Worm (Caenorhabditis elegans) whole organism, L2 larva: ENCODE data around the gene ppk-2.

Experiments used
- elt-1 ChIP-seq: fragments of 150-350 bp; optimal IDR thresholded peaks from 2 replicates; lab custom pipeline; 2014; ENCODE audit warnings: missing biosample characterization, missing genetic modification characterization
- lin-39 ChIP-seq: fragments of 150-350 bp; optimal IDR thresholded peaks from 2 replicates; lab custom pipeline; 2014; ENCODE audit warnings: missing biosample characterization, missing genetic modification reagents, missing genetic modification characterization
- skn-1 ChIP-seq: sonication (generic microtip); optimal IDR thresholded peaks from 2 replicates; lab custom pipeline; 2017; ENCODE audit warnings: missing biosample characterization, missing genetic modification characterization
- snpc-4 ChIP-seq: fragments of 150-350 bp; optimal IDR thresholded peaks from 2 replicates; lab custom pipeline; 2014; ENCODE audit warnings: missing biosample characterization, missing genetic modification characterization
- unc-39 ChIP-seq: fragments of 150-350 bp; optimal IDR thresholded peaks from 2 replicates; lab custom pipeline; 2014; ENCODE audit warnings: missing biosample characterization, missing genetic modification characterization
- unc-55 ChIP-seq: fragments of 150-350 bp; sonication (generic microtip); optimal IDR thresholded peaks from 3 replicates; lab custom pipeline; 2014; ENCODE audit warnings: missing biosample characterization, missing genetic modification reagents, missing genetic modification characterization
- zag-1 ChIP-seq: fragments of 150-350 bp; optimal IDR thresholded peaks from 2 replicates; lab custom pipeline; 2014; ENCODE audit warnings: missing biosample characterization, missing genetic modification characterization
- ztf-11 ChIP-seq: sonication (generic microtip); optimal IDR thresholded peaks from 2 replicates; lab custom pipeline; 2017; ENCODE audit warnings: missing biosample characterization, missing genetic modification characterization
- ztf-4 ChIP-seq: fragments of 150-350 bp; optimal IDR thresholded peaks from 2 replicates; lab custom pipeline; 2014; ENCODE audit warnings: missing biosample characterization, missing genetic modification characterization

DNA sequence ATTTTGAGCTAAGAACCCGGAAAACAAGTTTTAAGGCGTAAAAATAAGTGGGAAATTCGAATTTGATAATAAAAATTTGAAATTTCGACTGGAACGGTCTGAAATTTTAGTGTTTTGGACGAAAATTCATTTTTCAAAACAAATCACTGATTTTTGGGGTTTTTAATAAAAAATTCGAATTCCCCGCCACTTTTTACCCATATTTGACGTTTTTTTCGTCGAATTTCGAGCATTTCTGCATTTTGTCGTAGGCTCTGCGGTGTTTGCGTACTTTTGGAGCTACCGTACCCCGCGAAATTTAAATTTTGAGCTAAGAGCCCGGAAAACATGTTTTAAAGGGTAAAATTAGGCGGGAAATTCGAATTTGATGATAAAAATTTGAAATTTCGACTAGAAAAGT lies 48.5 kb downstream of the ppk-2 start:
- TF ChIP-seq zag-1 (no peak), lin-39 (no peak), unc-39 (tag; lab: Kevin White, UChicago) (no peak), ztf-11 (tag; lab: Kevin White, UChicago) (no peak), ztf-4 (tag; lab: Kevin White, UChicago) (no peak), unc-55 (GFP tag; lab: Kevin White, UChicago) (no peak), skn-1 (tag; lab: Kevin White, UChicago) (no peak), elt-1 (no peak), snpc-4 (tag; lab: Kevin White, UChicago) (no peak)
